Worm (Caenorhabditis elegans) whole organism, L4 larva: ENCODE measurements around the gene ZK546.2.

Experiments
- F44E2.7 ChIP-seq: fragments of 200-800 bp; sonication (Bioruptor generic); IDR thresholded peaks from 2 replicates; pipeline ENCODE4 v2.1.2; 2022; ENCODE audit warnings: missing genetic modification characterization, missing compliant biosample characterization
- cey-2 ChIP-seq: sonication (generic microtip); optimal IDR thresholded peaks from 3 replicates; lab custom pipeline; 2017; ENCODE audit warnings: missing genetic modification characterization, mild to moderate bottlenecking, missing compliant biosample characterization, antibody characterized with exemption, borderline replicate concordance; ENCODE audit not compliant: insufficient read depth
- egl-27 ChIP-seq: sonication (generic microtip); optimal IDR thresholded peaks from 3 replicates; lab custom pipeline; 2017; ENCODE audit warnings: missing biosample characterization, missing genetic modification reagents, missing genetic modification characterization
- fkh-10 ChIP-seq: fragments of 150-350 bp; optimal IDR thresholded peaks from 2 replicates; lab custom pipeline; 2014; ENCODE audit warnings: missing biosample characterization, missing genetic modification reagents, missing genetic modification characterization
- hif-1 ChIP-seq, 2 experiments: sonication (generic microtip); optimal IDR thresholded peaks; 2 replicates each; lab custom pipeline; 2016 to 2017; ENCODE audit warnings: missing compliant biosample characterization in 2 of 2, missing genetic modification characterization in 2 of 2, missing genetic modification reagents in 2 of 2, missing genotype in 2 of 2, mild to moderate bottlenecking in 1 of 2
- hmg-1.1 ChIP-seq: fragments of 200-800 bp; sonication (Bioruptor generic); IDR thresholded peaks from 2 replicates; pipeline ENCODE4 v1.3.6; 2022; ENCODE audit warnings: missing genetic modification reagents, missing genetic modification characterization, missing compliant biosample characterization
- lin-38 ChIP-seq: fragments of 200-800 bp; sonication (Bioruptor generic); IDR thresholded peaks from 2 replicates; pipeline ENCODE4 v1.3.6; 2022; ENCODE audit warnings: missing genetic modification reagents, missing genetic modification characterization, missing compliant biosample characterization
- mep-1 ChIP-seq: fragments of 150-350 bp; sonication (generic microtip); optimal IDR thresholded peaks from 3 replicates; lab custom pipeline; 2014; ENCODE audit warnings: missing biosample characterization, missing genetic modification characterization
- nhr-11 ChIP-seq: fragments of 150-350 bp; optimal IDR thresholded peaks from 2 replicates; lab custom pipeline; 2014; ENCODE audit warnings: missing biosample characterization, missing genetic modification characterization
- nhr-25 ChIP-seq: sonication (generic microtip); optimal IDR thresholded peaks from 2 replicates; lab custom pipeline; 2017; ENCODE audit warnings: missing genetic modification characterization, mild to moderate bottlenecking, missing compliant biosample characterization, antibody characterized with exemption, moderate library complexity, borderline replicate concordance; ENCODE audit not compliant: insufficient read depth
- nhr-28 ChIP-seq: fragments of 150-350 bp; optimal IDR thresholded peaks from 2 replicates; lab custom pipeline; 2014; ENCODE audit warnings: missing biosample characterization, missing genetic modification characterization
- pha-4 ChIP-seq, 2 experiments: fragments of 150-350 bp in 1 of 2; fragments of 200-800 bp in 1 of 2; sonication (Bioruptor generic) in 1 of 2; IDR thresholded peaks in 1 of 2; optimal IDR thresholded peaks in 1 of 2; 2 replicates each; pipeline versions ENCODE4 v1.3.6 to Lab custom; 2014 to 2022; ENCODE audit warnings: missing genetic modification characterization in 2 of 2, missing genetic modification reagents in 2 of 2, missing biosample characterization in 1 of 2, missing compliant biosample characterization in 1 of 2
- unc-39 ChIP-seq: sonication (generic microtip); optimal IDR thresholded peaks from 2 replicates; lab custom pipeline; 2017; ENCODE audit warnings: missing biosample characterization, missing genetic modification characterization
- unc-62 ChIP-seq, 3 experiments: fragments of 150-350 bp in 1 of 3; sonication (generic microtip); optimal IDR thresholded peaks in 2 of 3; peaks in 1 of 3; 1 replicate in 1 of 3; 2 replicates in 2 of 3; lab custom pipeline; 2014 to 2017; ENCODE audit warnings: missing biosample characterization in 3 of 3, missing genetic modification characterization in 3 of 3, missing genetic modification reagents in 3 of 3, missing genotype in 1 of 3

DNA sequence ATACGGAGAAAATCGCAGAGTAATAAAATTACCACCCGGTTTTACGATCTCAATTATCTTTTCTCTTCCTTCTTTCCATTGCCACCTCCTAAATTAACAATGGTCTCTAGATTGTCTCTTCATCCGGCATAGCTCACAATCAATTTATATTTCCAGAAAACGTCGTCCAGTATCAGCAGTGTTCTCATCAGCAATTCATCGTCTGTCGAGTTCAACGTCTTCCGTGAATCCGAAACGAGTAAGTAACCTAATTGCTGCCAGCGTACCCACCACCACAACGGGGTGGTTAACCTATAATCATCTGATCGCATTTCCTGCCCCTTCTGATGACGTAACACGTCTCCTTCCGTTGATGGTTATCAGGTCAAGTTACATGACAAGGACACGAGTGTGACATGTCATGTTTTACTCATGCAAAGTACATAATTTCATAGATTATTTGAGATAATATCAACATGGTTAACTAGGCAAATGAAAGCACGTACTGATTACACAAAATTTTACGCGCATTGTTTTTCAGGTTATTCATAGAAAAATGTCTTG, 40.2 kb downstream of the ZK546.2 start:
- TF ChIP-seq nhr-25 (tag; lab: Kevin White, UChicago) (no peak), nhr-28 (no peak), egl-27 (no peak), lin-38 (GFP tag; lab: Robert Waterston, UW) (no peak), hmg-1.1 (no peak), hif-1 (tag; optimal IDR thresholded peaks at IDR 0.05; lab: Kevin White, UChicago) (no peak), nhr-11 (tag; lab: Kevin White, UChicago) (no peak), unc-39 (tag; lab: Kevin White, UChicago) (no peak), unc-62 (GFP tag; optimal IDR thresholded peaks at IDR 0.05 in 1 of 2; lab: Kevin White, UChicago) (peak in 1 of 2 experiments; percentile 95), unc-62 (tag; optimal IDR thresholded peaks at IDR 0.05; lab: Kevin White, UChicago) (no peak), fkh-10 (GFP tag; lab: Kevin White, UChicago) (no peak), pha-4 (GFP tag; IDR thresholded peaks at IDR 0.05; lab: Robert Waterston, UW) (no peak), pha-4 (tag; optimal IDR thresholded peaks at IDR 0.05; lab: Kevin White, UChicago) (no peak), cey-2 (no peak), F44E2.7 (GFP tag; lab: Robert Waterston, UW) (no peak), mep-1 (tag; lab: Kevin White, UChicago) (no peak)
